Worm (Caenorhabditis elegans) whole organism, late embryonic: ENCODE measurements around the gene nex-1.

Experiments used
- C08G9.2 ChIP-seq: sonication (generic microtip); optimal IDR thresholded peaks from 2 replicates; lab custom pipeline; 2016; ENCODE audit warnings: mild to moderate bottlenecking, missing genetic modification characterization, moderate library complexity, missing compliant biosample characterization
- F13H6.1 ChIP-seq: sonication (generic microtip); optimal IDR thresholded peaks from 2 replicates; lab custom pipeline; 2016; ENCODE audit warnings: missing genetic modification characterization, missing compliant biosample characterization
- K02D7.2 ChIP-seq: sonication (generic microtip); optimal IDR thresholded peaks from 2 replicates; lab custom pipeline; 2017; ENCODE audit warnings: mild to moderate bottlenecking, missing genetic modification characterization, missing compliant biosample characterization
- T23F11.4 ChIP-seq: fragments of 200-800 bp; sonication (Bioruptor generic); optimal IDR thresholded peaks from 2 replicates; lab custom pipeline; 2018; ENCODE audit warnings: mild to moderate bottlenecking, missing genetic modification characterization, missing compliant biosample characterization
- Y22D7AL.16 ChIP-seq: sonication (generic microtip); optimal IDR thresholded peaks from 2 replicates; lab custom pipeline; 2016; ENCODE audit warnings: missing genetic modification characterization, missing compliant biosample characterization
- ceh-14 ChIP-seq: sonication (generic microtip); optimal IDR thresholded peaks from 2 replicates; lab custom pipeline; 2016; ENCODE audit warnings: missing genotype, missing genetic modification characterization, missing compliant biosample characterization
- ceh-24 ChIP-seq: sonication (generic microtip); optimal IDR thresholded peaks from 2 replicates; lab custom pipeline; 2016; ENCODE audit warnings: mild to moderate bottlenecking, missing genetic modification characterization, missing compliant biosample characterization
- ceh-31 ChIP-seq: sonication (generic microtip); optimal IDR thresholded peaks from 2 replicates; lab custom pipeline; 2016; ENCODE audit warnings: missing genetic modification characterization, missing compliant biosample characterization
- ceh-34 ChIP-seq: sonication (generic microtip); optimal IDR thresholded peaks from 2 replicates; lab custom pipeline; 2016; ENCODE audit warnings: mild to moderate bottlenecking, missing genetic modification characterization, missing compliant biosample characterization
- ceh-45 ChIP-seq: fragments of 200-800 bp; sonication (Bioruptor generic); IDR thresholded peaks from 2 replicates; pipeline ENCODE4 v1.3.6; 2022; ENCODE audit warnings: missing genetic modification reagents, missing genetic modification characterization, missing compliant biosample characterization
- ceh-48 ChIP-seq: sonication (generic microtip); optimal IDR thresholded peaks from 2 replicates; lab custom pipeline; 2016; ENCODE audit warnings: missing genetic modification characterization, inconsistent platforms, missing compliant biosample characterization
- dve-1 ChIP-seq: sonication (generic microtip); optimal IDR thresholded peaks from 2 replicates; lab custom pipeline; 2017; ENCODE audit warnings: antibody characterized with exemption, mild to moderate bottlenecking, missing genetic modification characterization, missing compliant biosample characterization
- elt-2 ChIP-seq: sonication (generic microtip); optimal IDR thresholded peaks from 2 replicates; lab custom pipeline; 2016; ENCODE audit warnings: missing genetic modification reagents, missing genetic modification characterization, missing compliant biosample characterization
- elt-4 ChIP-seq: sonication (generic microtip); optimal IDR thresholded peaks from 2 replicates; lab custom pipeline; 2016; ENCODE audit warnings: missing genetic modification characterization, missing compliant biosample characterization
- ets-4 ChIP-seq: sonication (generic microtip); optimal IDR thresholded peaks from 2 replicates; lab custom pipeline; 2016; ENCODE audit warnings: missing genetic modification characterization, missing compliant biosample characterization
- eyg-1 ChIP-seq: sonication (generic microtip); optimal IDR thresholded peaks from 2 replicates; lab custom pipeline; 2016; ENCODE audit warnings: missing genotype, missing genetic modification characterization, missing compliant biosample characterization
- fax-1 ChIP-seq: sonication (generic microtip); optimal IDR thresholded peaks from 2 replicates; lab custom pipeline; 2016; ENCODE audit warnings: missing genotype, missing genetic modification characterization, missing compliant biosample characterization
- fkh-6 ChIP-seq: sonication (generic microtip); optimal IDR thresholded peaks from 2 replicates; lab custom pipeline; 2016; ENCODE audit warnings: missing genetic modification characterization, missing compliant biosample characterization
- hlh-13 ChIP-seq: fragments of 200-800 bp; sonication (Bioruptor generic); optimal IDR thresholded peaks from 2 replicates; lab custom pipeline; 2018; ENCODE audit warnings: mild to moderate bottlenecking, missing genetic modification characterization, missing compliant biosample characterization
- lin-11 ChIP-seq: fragments of 200-800 bp; sonication (Bioruptor generic); optimal IDR thresholded peaks from 2 replicates; lab custom pipeline; 2018; ENCODE audit warnings: mild to moderate bottlenecking, missing genetic modification characterization, missing compliant biosample characterization
- madf-2 ChIP-seq: sonication (generic microtip); optimal IDR thresholded peaks from 2 replicates; lab custom pipeline; 2017; ENCODE audit warnings: missing genetic modification characterization, missing compliant biosample characterization
- mec-3 ChIP-seq: sonication (generic microtip); optimal IDR thresholded peaks from 2 replicates; lab custom pipeline; 2016; ENCODE audit warnings: borderline replicate concordance, missing genetic modification characterization, missing compliant biosample characterization
- nfya-1 ChIP-seq: sonication (generic microtip); optimal IDR thresholded peaks from 2 replicates; lab custom pipeline; 2017; ENCODE audit warnings: missing genetic modification characterization, mild to moderate bottlenecking, missing compliant biosample characterization, antibody characterized with exemption, moderate library complexity
- nhr-11 ChIP-seq: fragments of 150-350 bp; optimal IDR thresholded peaks from 2 replicates; lab custom pipeline; 2014; ENCODE audit warnings: missing biosample characterization, missing genetic modification characterization
- nhr-232 ChIP-seq: sonication (generic microtip); optimal IDR thresholded peaks from 2 replicates; lab custom pipeline; 2016; ENCODE audit warnings: missing genetic modification characterization, missing compliant biosample characterization
- odd-2 ChIP-seq: sonication (generic microtip); optimal IDR thresholded peaks from 2 replicates; lab custom pipeline; 2017; ENCODE audit warnings: antibody characterized with exemption, mild to moderate bottlenecking, missing genetic modification characterization, missing compliant biosample characterization
- pha-2 ChIP-seq: sonication (generic microtip); optimal IDR thresholded peaks from 2 replicates; lab custom pipeline; 2017; ENCODE audit warnings: mild to moderate bottlenecking, missing genetic modification characterization, missing compliant biosample characterization
- ref-2 ChIP-seq: sonication (generic microtip); optimal IDR thresholded peaks from 2 replicates; lab custom pipeline; 2016; ENCODE audit warnings: missing genetic modification characterization, missing compliant biosample characterization
- sox-2 ChIP-seq: fragments of 200-800 bp; sonication (Bioruptor generic); IDR thresholded peaks from 2 replicates; pipeline ENCODE4 v1.3.6; 2022; ENCODE audit warnings: missing genetic modification reagents, missing genetic modification characterization, missing compliant biosample characterization
- tbx-7 ChIP-seq: sonication (generic microtip); optimal IDR thresholded peaks from 2 replicates; lab custom pipeline; 2016; ENCODE audit warnings: missing genotype, missing genetic modification characterization, missing compliant biosample characterization
- ttx-3 ChIP-seq: sonication (generic microtip); optimal IDR thresholded peaks from 2 replicates; lab custom pipeline; 2016; ENCODE audit warnings: missing genetic modification reagents, missing genetic modification characterization, missing compliant biosample characterization
- unc-3 ChIP-seq, 2 experiments: fragments of 200-800 bp in 1 of 2; sonication (Bioruptor generic) in 1 of 2; sonication (generic microtip) in 1 of 2; conservative IDR thresholded peaks in 1 of 2; optimal IDR thresholded peaks in 1 of 2; 2 replicates each; pipeline versions ENCODE4 v1.3.6 to Lab custom; 2016 to 2022; ENCODE audit warnings: missing compliant biosample characterization in 2 of 2, missing genetic modification characterization in 2 of 2, missing genetic modification reagents in 1 of 2
- unc-86 ChIP-seq: sonication (generic microtip); optimal IDR thresholded peaks from 2 replicates; lab custom pipeline; 2016; ENCODE audit warnings: missing genetic modification characterization, missing compliant biosample characterization
- ztf-16 ChIP-seq: sonication (generic microtip); optimal IDR thresholded peaks from 2 replicates; lab custom pipeline; 2017; ENCODE audit warnings: missing genetic modification characterization, missing compliant biosample characterization

Gene nex-1

ce11 chrIII:5267217-5267906, 41.9 kb downstream of the nex-1 start, which contains the start of gene ZC395.5:
ZC395.5 (plus strand) TSS chrIII:5267848.
- TF ChIP-seq fkh-6 (tag; lab: Kevin White, UChicago) (no peak), C08G9.2 (no peak), tbx-7 (tag; lab: Kevin White, UChicago) (no peak), K02D7.2 (tag; lab: Kevin White, UChicago) (no peak), odd-2 (tag; lab: Kevin White, UChicago) (no peak), hlh-13 (GFP tag; lab: Kevin White, UChicago) (no peak), ztf-16 (tag; lab: Kevin White, UChicago) (no peak), nhr-11 (tag; lab: Kevin White, UChicago) (no peak), elt-2 (tag; lab: Kevin White, UChicago) (no peak), ceh-24 (tag; lab: Kevin White, UChicago) (no peak), nfya-1 (no peak), unc-86 (tag; lab: Kevin White, UChicago) (no peak), ceh-31 (tag; lab: Kevin White, UChicago) (no peak), ref-2 (tag; lab: Kevin White, UChicago) (no peak)

DNA sequence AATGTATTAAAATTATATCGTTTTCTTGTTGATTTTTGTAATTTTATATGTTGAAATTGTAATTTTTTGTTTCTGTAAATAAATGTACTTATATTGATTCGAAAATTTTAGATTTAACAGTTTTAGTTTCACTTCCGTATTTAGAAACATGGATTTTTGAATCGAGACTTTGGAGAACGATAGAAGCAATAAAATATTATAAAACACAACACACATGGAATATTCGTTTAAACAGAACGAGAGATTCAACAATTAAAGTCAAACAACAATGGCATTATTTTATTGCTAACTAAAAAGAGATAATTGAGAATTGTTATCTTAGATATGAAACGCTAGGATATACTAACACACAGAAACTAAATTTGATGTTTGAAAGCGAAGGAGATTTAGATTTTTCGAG, 43.1 kb downstream of the nex-1 start:
- TF ChIP-seq ceh-34 (no peak), pha-2 (no peak), unc-3 (GFP tag; conservative IDR thresholded peaks at IDR 0.05; lab: Robert Waterston, UW) (no peak), unc-3 (tag; optimal IDR thresholded peaks at IDR 0.05; lab: Kevin White, UChicago) (no peak), nfya-1 (no peak), ets-4 (tag; lab: Kevin White, UChicago) (no peak), ceh-48 (tag; lab: Kevin White, UChicago) (no peak), Y22D7AL.16 (no peak), sox-2 (GFP tag; lab: Robert Waterston, UW) (no peak), ceh-14 (tag; lab: Kevin White, UChicago) (no peak), fax-1 (tag; lab: Kevin White, UChicago) (no peak), odd-2 (tag; lab: Kevin White, UChicago) (no peak), ttx-3 (tag; lab: Kevin White, UChicago) (no peak), ceh-45 (no peak), ref-2 (tag; lab: Kevin White, UChicago) (no peak)

DNA sequence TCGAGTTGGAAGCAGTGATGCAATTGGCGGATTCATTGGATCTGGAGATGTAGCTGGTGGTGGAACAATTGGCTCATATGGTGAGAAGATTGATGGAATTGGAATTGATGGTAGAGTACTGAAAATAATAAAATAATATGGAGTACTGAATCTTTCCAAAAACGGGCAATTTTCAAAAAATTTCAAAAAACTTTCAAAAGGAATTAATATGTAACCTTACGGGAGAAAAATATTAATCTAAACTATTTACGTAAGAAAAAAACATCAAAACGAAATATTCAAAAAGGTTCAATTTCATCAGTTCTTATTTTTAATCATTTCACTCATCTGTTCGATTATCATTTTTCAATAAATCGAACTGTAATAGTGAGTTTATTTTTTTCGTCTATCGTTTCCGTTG, 44.4 kb downstream of the nex-1 start, which contains the start of gene ZC395.4:
Gene ZC395.4 (plus strand): TSS at position 301 of the 400 bp plus-strand sequence.
- no peak for TF ChIP-seq T23F11.4 (GFP tag; lab: Kevin White, UChicago)
- no peak for TF ChIP-seq nhr-232 (tag; lab: Kevin White, UChicago)
- no peak for TF ChIP-seq F13H6.1
- no peak for TF ChIP-seq fkh-6 (tag; lab: Kevin White, UChicago)
- no peak for TF ChIP-seq elt-4
- no peak for TF ChIP-seq lin-11 (tag; lab: Kevin White, UChicago)
- no peak for TF ChIP-seq dve-1 (tag; lab: Kevin White, UChicago)

DNA sequence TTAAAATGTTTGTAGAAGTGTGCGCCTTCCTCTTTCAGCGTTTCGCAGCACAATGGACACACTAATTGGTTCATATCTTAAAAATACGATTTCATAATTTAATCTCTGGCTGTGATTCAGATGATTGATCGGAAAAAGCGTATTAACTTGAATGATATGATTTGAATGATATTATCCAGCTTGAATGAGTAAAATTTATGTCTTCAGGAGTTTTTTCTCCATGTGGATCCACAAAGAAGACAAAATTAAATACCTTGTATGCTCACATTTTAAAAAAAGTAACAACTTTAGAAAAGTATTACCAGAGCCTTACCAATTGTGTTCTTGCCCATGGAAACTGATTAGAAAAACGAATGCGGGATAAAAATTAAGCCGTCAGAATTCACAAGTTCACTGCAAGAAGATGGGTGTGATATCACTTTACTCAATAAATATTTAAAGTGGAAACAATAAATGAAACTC, 48.0 kb downstream of the nex-1 start, which contains the start of gene ztf-8:
Gene ztf-8 (minus strand): TSS at position 76 of the 462 bp plus-strand sequence.
- TF ChIP-seq madf-2 (no peak), eyg-1 (tag; lab: Kevin White, UChicago) (no peak), mec-3 (tag; lab: Kevin White, UChicago) (no peak)
